Worm (Caenorhabditis elegans): ENCODE measurements around the gene C07G2.5.

Gene C07G2.5

DNA sequence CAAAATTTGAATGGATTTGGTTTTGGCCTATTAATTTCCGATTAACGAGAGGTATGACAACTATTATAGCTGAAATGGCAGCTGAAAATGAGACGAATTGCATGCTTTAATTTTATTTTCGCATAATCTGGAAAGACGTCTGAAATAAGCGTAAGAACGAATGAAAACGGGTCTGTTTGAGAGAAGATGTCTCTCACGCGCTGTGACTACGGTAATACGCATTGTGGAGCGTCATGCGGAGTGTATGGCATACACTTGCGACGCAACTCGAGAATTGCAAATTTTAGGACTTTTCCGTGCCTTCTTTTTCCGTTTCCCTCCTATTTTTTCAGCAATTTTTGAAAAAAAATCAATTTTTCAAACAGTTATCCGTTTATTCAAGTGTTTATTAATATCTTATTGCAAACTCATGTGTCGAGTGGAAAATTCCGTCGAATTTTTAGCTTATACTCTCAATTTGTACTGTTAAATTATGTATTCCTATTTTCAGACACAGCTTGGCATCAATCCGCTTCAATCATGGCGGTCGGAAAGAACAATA is 23.3 kb downstream of the C07G2.5 start, which contains the start of gene rps-1 (continued):
- peak; percentile 90 for TF ChIP-seq Y75B8A.6 (GFP tag; IDR thresholded peaks at IDR 0.05)
- peak; percentile 57 for TF ChIP-seq snpc-4 (tag; optimal IDR thresholded peaks at IDR 0.05)
- peak; percentile 97 for TF ChIP-seq pha-4 (GFP tag; IDR thresholded peaks at IDR 0.05)
- peak; percentile 98 for TF ChIP-seq pha-4 (tag; optimal IDR thresholded peaks at IDR 0.05)
- peak; percentile 100 for TF ChIP-seq aha-1 (tag)
- TF ChIP-seq daf-19 (GFP tag; conservative IDR thresholded peaks at IDR 0.05): peak; percentile 94
- 0 out of 2 replicates have a peak, but pooled peaks have one; percentile 66 for TF ChIP-seq daf-8 (GFP tag; IDR thresholded peaks at IDR 0.05)
- TF ChIP-seq attf-4 (tag; optimal IDR thresholded peaks at IDR 0.05): peak; percentile 74
- TF ChIP-seq fkh-10 (GFP tag; optimal IDR thresholded peaks at IDR 0.05): peak; percentile 94
- TF ChIP-seq dmd-8 (GFP tag; IDR thresholded peaks at IDR 0.05): 0 out of 2 replicates have a peak, but pooled peaks have one; percentile 48
- peak; percentile 97 for TF ChIP-seq dpl-1 (GFP tag; optimal IDR thresholded peaks at IDR 0.05)
- TF ChIP-seq lim-7 (GFP tag; IDR thresholded peaks at IDR 0.05): peak; percentile 38; the same call in 1 of the 2 replicates
- peak; percentile 97 for TF ChIP-seq nhr-42 (GFP tag; IDR thresholded peaks at IDR 0.05)
- TF ChIP-seq mxl-2 (GFP tag; conservative IDR thresholded peaks at IDR 0.05): peak; percentile 77
- peak; percentile 83 for TF ChIP-seq Y48G9A.11 (GFP tag; IDR thresholded peaks at IDR 0.05)
- peak in 1 of 2 experiments; percentile 86; a peak in 2 of 4 replicates for TF ChIP-seq madf-5 (GFP tag; IDR thresholded peaks at IDR 0.05)
- TF ChIP-seq ztf-11 (tag; optimal IDR thresholded peaks at IDR 0.05): peak; percentile 71
- no peak for TF ChIP-seq egl-27 (tag; optimal IDR thresholded peaks at IDR 0.05)
- TF ChIP-seq mep-1 (tag; optimal IDR thresholded peaks at IDR 0.05): peak; percentile 99
- peak; percentile 98 for TF ChIP-seq lin-13 (GFP tag; optimal IDR thresholded peaks at IDR 0.05)
- peak; percentile 89 for TF ChIP-seq sdz-12 (GFP tag; optimal IDR thresholded peaks at IDR 0.05)
- TF ChIP-seq unc-62 (GFP tag; optimal IDR thresholded peaks at IDR 0.05 in 1 of 2): peak in 1 of 2 experiments; percentile 99
- TF ChIP-seq unc-62 (tag; optimal IDR thresholded peaks at IDR 0.05): no peak
- TF ChIP-seq pqm-1 (tag; optimal IDR thresholded peaks at IDR 0.05): peak; percentile 76
- TF ChIP-seq hif-1 (tag; optimal IDR thresholded peaks at IDR 0.05): peak; percentile 82 to 93
- peak; percentile 97 for TF ChIP-seq zfp-3 (GFP tag; conservative IDR thresholded peaks at IDR 0.05)
- peak; percentile 99 for TF ChIP-seq arid-1 (GFP tag; conservative IDR thresholded peaks at IDR 0.05)
- peak; percentile 99 for TF ChIP-seq dve-1 (tag; optimal IDR thresholded peaks at IDR 0.05; ENCODE audit: insufficient read depth)
- peak; percentile 98 for TF ChIP-seq dmd-9 (GFP tag; IDR thresholded peaks at IDR 0.05)
- peak; percentile 87 for TF ChIP-seq ZK337.2 (GFP tag; IDR thresholded peaks at IDR 0.05)
- peak; percentile 95 for TF ChIP-seq nhr-25 (tag; optimal IDR thresholded peaks at IDR 0.05; ENCODE audit: borderline replicate concordance, insufficient read depth)
- peak; percentile 99 for TF ChIP-seq nhr-11 (tag; optimal IDR thresholded peaks at IDR 0.05)
- peak; percentile 90 for TF ChIP-seq zip-2 (tag; optimal IDR thresholded peaks at IDR 0.05)
- TF ChIP-seq cey-2 (tag; optimal IDR thresholded peaks at IDR 0.05; ENCODE audit: borderline replicate concordance, insufficient read depth): no peak
- TF ChIP-seq zag-1 (tag; optimal IDR thresholded peaks at IDR 0.05): no peak
- TF ChIP-seq vab-7 (GFP tag; IDR thresholded peaks at IDR 0.05): peak; percentile 95
- TF ChIP-seq snpc-1.2 (GFP tag; IDR thresholded peaks at IDR 0.05): peak; percentile 82
- peak; percentile 97 for TF ChIP-seq lin-1 (GFP tag; IDR thresholded peaks at IDR 0.05)
- peak; percentile 96 for TF ChIP-seq spr-3 (GFP tag; optimal IDR thresholded peaks at IDR 0.05)
- peak; percentile 96 for TF ChIP-seq ceh-20 (GFP tag; IDR thresholded peaks at IDR 0.05)
- no peak for TF ChIP-seq ceh-62 (tag; optimal IDR thresholded peaks at IDR 0.05)
- TF ChIP-seq ZK546.5 (tag; optimal IDR thresholded peaks at IDR 0.05): peak; percentile 14 to 74
- peak; percentile 95 for TF ChIP-seq lin-38 (GFP tag; IDR thresholded peaks at IDR 0.05)
- peak; percentile 94 for TF ChIP-seq D1046.2 (GFP tag; IDR thresholded peaks at IDR 0.05)
- TF ChIP-seq ama-1 (optimal IDR thresholded peaks at IDR 0.05): peak; percentile 77
- TF ChIP-seq lin-39 (tag; optimal IDR thresholded peaks at IDR 0.05): no peak
- TF ChIP-seq gei-8 (GFP tag; optimal IDR thresholded peaks at IDR 0.05): peak; percentile 95
- TF ChIP-seq nhr-48 (tag; optimal IDR thresholded peaks at IDR 0.05): peak; percentile 96
- TF ChIP-seq hlh-11 (tag; optimal IDR thresholded peaks at IDR 0.05): peak; percentile 98
- TF ChIP-seq ceh-44 (GFP tag; IDR thresholded peaks at IDR 0.05): peak; percentile 72
- TF ChIP-seq saeg-2 (GFP tag; IDR thresholded peaks at IDR 0.05): peak; percentile 92

All from whole organism, L4 larva.